Worm (Caenorhabditis elegans) whole organism, early embryonic: ENCODE results near the gene F36H9.2.
A peak's percentile ranks its signal among the peaks of the same experiment; 100 is the strongest.

Source experiments
- B0310.2 ChIP-seq: sonication (generic microtip); optimal IDR thresholded peaks from 2 replicates; lab custom pipeline; 2016; ENCODE audit warnings: mild to moderate bottlenecking, missing genetic modification characterization, missing compliant biosample characterization
- F13C5.2 ChIP-seq: sonication (generic microtip); optimal IDR thresholded peaks from 2 replicates; lab custom pipeline; 2017; ENCODE audit warnings: mild to moderate bottlenecking, missing genetic modification characterization, inconsistent platforms, missing compliant biosample characterization
- aly-1 ChIP-seq: sonication (generic microtip); optimal IDR thresholded peaks from 2 replicates; lab custom pipeline; 2016; ENCODE audit warnings: missing genetic modification characterization, missing compliant biosample characterization
- ama-1 ChIP-seq: fragments of 150-350 bp; optimal IDR thresholded peaks from 2 replicates; lab custom pipeline; 2014
- ceh-13 ChIP-seq: fragments of 200-800 bp; sonication (Bioruptor generic); optimal IDR thresholded peaks from 2 replicates; lab custom pipeline; 2018; ENCODE audit warnings: mild to moderate bottlenecking, missing genetic modification characterization, missing compliant biosample characterization
- ceh-36 ChIP-seq: sonication (generic microtip); optimal IDR thresholded peaks from 2 replicates; lab custom pipeline; 2016; ENCODE audit warnings: missing genetic modification characterization, inconsistent platforms, missing compliant biosample characterization
- ets-7 ChIP-seq: sonication (generic microtip); optimal IDR thresholded peaks from 2 replicates; lab custom pipeline; 2016; ENCODE audit warnings: missing genotype, missing genetic modification characterization, missing compliant biosample characterization
- flt-1 ChIP-seq: fragments of 200-800 bp; sonication (Bioruptor generic); IDR thresholded peaks from 2 replicates; pipeline ENCODE4 v1.3.6; 2022; ENCODE audit warnings: missing genetic modification characterization, missing compliant biosample characterization
- hmbx-1 ChIP-seq: sonication (generic microtip); optimal IDR thresholded peaks from 2 replicates; lab custom pipeline; 2016; ENCODE audit warnings: mild to moderate bottlenecking, missing genetic modification characterization, missing compliant biosample characterization
- hmg-4 ChIP-seq: fragments of 200-800 bp; sonication (Bioruptor generic); optimal IDR thresholded peaks from 2 replicates; lab custom pipeline; 2018; ENCODE audit warnings: mild to moderate bottlenecking, missing genetic modification characterization, missing compliant biosample characterization
- hnd-1 ChIP-seq: sonication (generic microtip); optimal IDR thresholded peaks from 2 replicates; lab custom pipeline; 2016; ENCODE audit warnings: missing genetic modification characterization, missing compliant biosample characterization
- pes-1 ChIP-seq: fragments of 200-800 bp; sonication (Bioruptor generic); IDR thresholded peaks from 2 replicates; pipeline ENCODE4 v1.3.6; 2022; ENCODE audit warnings: missing genetic modification reagents, missing genetic modification characterization, missing compliant biosample characterization
- scrt-1 ChIP-seq: fragments of 200-800 bp; sonication (Bioruptor generic); IDR thresholded peaks from 2 replicates; pipeline ENCODE4 v1.3.6; 2022; ENCODE audit warnings: missing genetic modification characterization, missing compliant biosample characterization
- sea-1 ChIP-seq: fragments of 200-800 bp; sonication (Bioruptor generic); conservative IDR thresholded peaks from 2 replicates; pipeline ENCODE4 v1.3.6; 2022; ENCODE audit warnings: missing genetic modification characterization, missing compliant biosample characterization
- tbx-11 ChIP-seq: fragments of 200-800 bp; sonication (Bioruptor generic); IDR thresholded peaks from 2 replicates; pipeline ENCODE4 v1.3.6; 2022; ENCODE audit warnings: missing genetic modification characterization, missing compliant biosample characterization
- tbx-37 ChIP-seq: fragments of 200-800 bp; sonication (Bioruptor generic); conservative IDR thresholded peaks from 2 replicates; pipeline ENCODE4 v1.3.6; 2022; ENCODE audit warnings: missing genetic modification reagents, missing genetic modification characterization, missing compliant biosample characterization
- tra-4 ChIP-seq: sonication (generic microtip); optimal IDR thresholded peaks from 2 replicates; lab custom pipeline; 2017; ENCODE audit warnings: missing genetic modification characterization, missing compliant biosample characterization

The F36H9.2 gene

ce11 chrV:1781922-1782321 lies 6.3 kb upstream of the F36H9.2 start, which contains the start of gene F36H9.5:
Gene F36H9.5, minus strand, starts transcription at chrV:1782022.
- no peak for TF ChIP-seq tbx-37
- TF ChIP-seq F13C5.2, result no peak
- no peak for TF ChIP-seq hmbx-1 (tag; lab: Kevin White, UChicago)
- TF ChIP-seq aly-1 (tag; lab: Kevin White, UChicago), result no peak
- no peak for TF ChIP-seq ceh-36 (tag; lab: Kevin White, UChicago)
- TF ChIP-seq pes-1 (GFP tag; lab: Robert Waterston, UW), result no peak
- no peak for TF ChIP-seq B0310.2

ce11 chrV:1789495-1789894 lies 1.2 kb downstream of the F36H9.2 start:
- TF ChIP-seq tbx-11 (GFP tag; lab: Robert Waterston, UW), result no peak
- TF ChIP-seq B0310.2, result no peak
- TF ChIP-seq aly-1 (tag; lab: Kevin White, UChicago), result no peak
- no peak for TF ChIP-seq hnd-1 (tag; lab: Kevin White, UChicago)
- no peak for TF ChIP-seq flt-1 (GFP tag; lab: Robert Waterston, UW)
- no peak for TF ChIP-seq hmbx-1 (tag; lab: Kevin White, UChicago)
- no peak for TF ChIP-seq ama-1 (lab: Kevin White, UChicago)
- TF ChIP-seq ceh-36 (tag; lab: Kevin White, UChicago), result no peak
- TF ChIP-seq scrt-1 (GFP tag; lab: Robert Waterston, UW), result no peak
- TF ChIP-seq tbx-37, result no peak

ce11 chrV:1794218-1794617 lies 6.0 kb downstream of the F36H9.2 start, which contains the start of gene F36H9.1:
Gene F36H9.1, plus strand, starts transcription at chrV:1794518.
- TF ChIP-seq F13C5.2, result no peak
- TF ChIP-seq scrt-1 (GFP tag; lab: Robert Waterston, UW), result no peak
- TF ChIP-seq aly-1 (tag; lab: Kevin White, UChicago), result no peak
- no peak for TF ChIP-seq ceh-36 (tag; lab: Kevin White, UChicago)
- no peak for TF ChIP-seq sea-1 (GFP tag; lab: Robert Waterston, UW)
- no peak for TF ChIP-seq ceh-13 (GFP tag; lab: Kevin White, UChicago)

ce11 chrV:1797900-1798299 lies 9.6 kb downstream of the F36H9.2 start, which contains the start of gene F36H9.10:
Gene F36H9.10, plus strand, starts transcription at chrV:1798200.
- no peak for TF ChIP-seq hmbx-1 (tag; lab: Kevin White, UChicago)
- no peak for TF ChIP-seq flt-1 (GFP tag; lab: Robert Waterston, UW)
- TF ChIP-seq aly-1 (tag; lab: Kevin White, UChicago), result no peak
- no peak for TF ChIP-seq ceh-36 (tag; lab: Kevin White, UChicago)
- no peak for TF ChIP-seq sea-1 (GFP tag; lab: Robert Waterston, UW)
- TF ChIP-seq ets-7 (tag; lab: Kevin White, UChicago), result no peak
- TF ChIP-seq ama-1 (lab: Kevin White, UChicago), result no peak
- no peak for TF ChIP-seq F13C5.2
- no peak for TF ChIP-seq tbx-11 (GFP tag; lab: Robert Waterston, UW)
- no peak for TF ChIP-seq tra-4
- no peak for TF ChIP-seq B0310.2
- TF ChIP-seq pes-1 (GFP tag; lab: Robert Waterston, UW), result no peak

- TF ChIP-seq hnd-1 (tag; lab: Kevin White, UChicago) (no peak), scrt-1 (GFP tag; lab: Robert Waterston, UW) (no peak), F13C5.2 (no peak), ceh-36 (tag; lab: Kevin White, UChicago) (no peak), pes-1 (GFP tag; lab: Robert Waterston, UW) (no peak), hmg-4 (no peak), sea-1 (GFP tag; lab: Robert Waterston, UW) (no peak), flt-1 (GFP tag; lab: Robert Waterston, UW) (no peak), ets-7 (tag; lab: Kevin White, UChicago) (no peak), ceh-13 (GFP tag; lab: Kevin White, UChicago) (no peak), ama-1 (lab: Kevin White, UChicago) (no peak), tbx-37 (no peak), B0310.2 (no peak), tbx-11 (GFP tag; lab: Robert Waterston, UW) (no peak), tra-4 (no peak), aly-1 (tag; lab: Kevin White, UChicago) (no peak), hmbx-1 (tag; lab: Kevin White, UChicago) (no peak)
These were observed 14.8 kb downstream of the F36H9.2 start, which contains the start of gene srt-41 for ce11 chrV:1803043-1803442. Gene srt-41, minus strand, starts transcription at chrV:1803143.

ce11 chrV:1804034-1804542 lies 15.8 kb downstream of the F36H9.2 start:
- TF ChIP-seq hnd-1 (tag; lab: Kevin White, UChicago) (no peak), ceh-13 (GFP tag; lab: Kevin White, UChicago) (no peak), ceh-36 (tag; lab: Kevin White, UChicago) (no peak), hmg-4 (no peak), F13C5.2 (no peak), pes-1 (GFP tag; lab: Robert Waterston, UW) (no peak)

ce11 chrV:1804645-1805559 lies 16.6 kb downstream of the F36H9.2 start, which contains the start of the genes hsp-16.2 and hsp-16.41:
Gene hsp-16.2, minus strand, starts transcription at chrV:1804957.
Gene hsp-16.41, plus strand, starts transcription at chrV:1805178.
- TF ChIP-seq hnd-1 (tag; lab: Kevin White, UChicago), result no peak
- no peak for TF ChIP-seq sea-1 (GFP tag; lab: Robert Waterston, UW)
- no peak for TF ChIP-seq pes-1 (GFP tag; lab: Robert Waterston, UW)
- peak; percentile 76 for TF ChIP-seq ama-1 (lab: Kevin White, UChicago)
